Fruit fly (Drosophila melanogaster) whole organism, embryonic: ENCODE results near the gene CG42536.

ENCODE experiments used
- Abd-B ChIP-seq: fragments of 200-800 bp; sonication (Bioruptor generic); optimal IDR thresholded peaks from 2 replicates; lab custom pipeline; 2018; ENCODE audit warnings: missing biosample characterization, mild to moderate bottlenecking, missing genetic modification characterization, moderate library complexity
- Adf1 ChIP-seq: fragments of 200-800 bp; sonication (Bioruptor generic); IDR thresholded peaks from 2 replicates; pipeline ENCODE4 v1.3.6; 2022; ENCODE audit warnings: missing biosample characterization, missing genetic modification characterization
- Atf6 ChIP-seq: fragments of 200-800 bp; sonication (Bioruptor generic); IDR thresholded peaks from 2 replicates; pipeline ENCODE4 v1.3.6; 2022; ENCODE audit warnings: missing biosample characterization, missing genetic modification characterization
- Blimp-1 ChIP-seq: fragments of 200-800 bp; sonication (Bioruptor generic); optimal IDR thresholded peaks from 3 replicates; lab custom pipeline; 2018; ENCODE audit warnings: missing biosample characterization, missing genetic modification characterization, mild to moderate bottlenecking, moderate library complexity, missing genetic modification reagents
- C15 ChIP-seq: fragments of 200-800 bp; sonication (Bioruptor generic); IDR thresholded peaks from 3 replicates; pipeline ENCODE4 v1.3.6; 2022; ENCODE audit warnings: missing biosample characterization, missing genetic modification characterization
- CG10267 ChIP-seq: fragments of 200-800 bp; sonication (Bioruptor generic); optimal IDR thresholded peaks from 2 replicates; lab custom pipeline; 2018; ENCODE audit warnings: missing biosample characterization, mild to moderate bottlenecking, missing genetic modification characterization, moderate library complexity
- CG10654 ChIP-seq: fragments of 200-800 bp; sonication (Bioruptor generic); optimal IDR thresholded peaks from 2 replicates; lab custom pipeline; 2016; ENCODE audit warnings: missing biosample characterization, missing genetic modification characterization
- CG12391 ChIP-seq: fragments of 200-800 bp; sonication (Bioruptor generic); optimal IDR thresholded peaks from 3 replicates; lab custom pipeline; 2018; ENCODE audit warnings: missing biosample characterization, mild to moderate bottlenecking, missing genetic modification characterization, moderate library complexity
- CG12769 ChIP-seq: fragments of 200-800 bp; sonication (Bioruptor generic); optimal IDR thresholded peaks from 2 replicates; lab custom pipeline; 2019; ENCODE audit warnings: missing biosample characterization, mild to moderate bottlenecking, missing genetic modification characterization, moderate library complexity
- CG13424 ChIP-seq: fragments of 200-800 bp; sonication (Bioruptor generic); optimal IDR thresholded peaks from 2 replicates; lab custom pipeline; 2019; ENCODE audit warnings: missing biosample characterization, mild to moderate bottlenecking, missing genetic modification characterization, moderate library complexity
- CG13894 ChIP-seq: fragments of 200-800 bp; sonication (Bioruptor generic); optimal IDR thresholded peaks from 3 replicates; lab custom pipeline; 2018; ENCODE audit warnings: missing biosample characterization, mild to moderate bottlenecking, missing genetic modification characterization, moderate library complexity
- CG15011 ChIP-seq: fragments of 200-800 bp; sonication (Bioruptor generic); optimal IDR thresholded peaks from 3 replicates; lab custom pipeline; 2018; ENCODE audit warnings: missing biosample characterization, mild to moderate bottlenecking, missing genetic modification characterization
- CG16813 ChIP-seq: fragments of 200-800 bp; sonication (Bioruptor generic); IDR thresholded peaks from 3 replicates; pipeline ENCODE4 v1.3.6; 2022; ENCODE audit warnings: missing biosample characterization, missing genetic modification characterization; ENCODE audit not compliant: partially characterized antibody
- CG1832 ChIP-seq: fragments of 200-800 bp; sonication (Bioruptor generic); optimal IDR thresholded peaks from 2 replicates; lab custom pipeline; 2017; ENCODE audit warnings: missing biosample characterization, mild to moderate bottlenecking, missing genetic modification characterization, inconsistent platforms
- CG2712 ChIP-seq: fragments of 200-800 bp; optimal IDR thresholded peaks from 3 replicates; lab custom pipeline; 2019; ENCODE audit warnings: missing biosample characterization, mild to moderate bottlenecking, missing genetic modification characterization, moderate library complexity
- CG31441 ChIP-seq: fragments of 200-800 bp; sonication (Bioruptor generic); IDR thresholded peaks from 2 replicates; pipeline ENCODE4 v1.3.6; 2022; ENCODE audit warnings: missing biosample characterization, missing genetic modification characterization
- CG32772 ChIP-seq: fragments of 200-800 bp; sonication (Bioruptor generic); IDR thresholded peaks from 2 replicates; pipeline ENCODE4 v1.3.6; 2022; ENCODE audit warnings: missing biosample characterization, missing genetic modification characterization
- CG42726 ChIP-seq: fragments of 200-800 bp; sonication (Bioruptor generic); IDR thresholded peaks from 2 replicates; pipeline ENCODE4 v1.3.6; 2022; ENCODE audit warnings: missing biosample characterization, missing genetic modification characterization; ENCODE audit not compliant: partially characterized antibody
- CG4282 ChIP-seq: fragments of 200-800 bp; sonication (Bioruptor generic); optimal IDR thresholded peaks from 2 replicates; lab custom pipeline; 2016; ENCODE audit warnings: missing biosample characterization, missing genetic modification characterization
- CG4404 ChIP-seq: fragments of 200-800 bp; sonication (Bioruptor generic); IDR thresholded peaks from 2 replicates; pipeline ENCODE4 v1.3.6; 2022; ENCODE audit warnings: missing biosample characterization, missing genetic modification characterization
- CG4424 ChIP-seq: fragments of 200-800 bp; sonication (Bioruptor generic); optimal IDR thresholded peaks from 3 replicates; lab custom pipeline; 2016; ENCODE audit warnings: missing biosample characterization, missing genetic modification characterization
- CG4707 ChIP-seq: fragments of 200-800 bp; sonication (Bioruptor generic); optimal IDR thresholded peaks from 2 replicates; lab custom pipeline; 2018; ENCODE audit warnings: missing biosample characterization, mild to moderate bottlenecking, missing genetic modification characterization, moderate library complexity
- CG4730 ChIP-seq: fragments of 200-800 bp; sonication (Bioruptor generic); IDR thresholded peaks from 2 replicates; pipeline ENCODE4 v1.3.6; 2022; ENCODE audit warnings: missing biosample characterization, missing genetic modification characterization
- CG8944 ChIP-seq: fragments of 200-800 bp; sonication (Bioruptor generic); optimal IDR thresholded peaks from 3 replicates; lab custom pipeline; 2016; ENCODE audit warnings: missing biosample characterization, missing genetic modification characterization
- CG9817 ChIP-seq: fragments of 200-800 bp; sonication (Bioruptor generic); optimal IDR thresholded peaks from 2 replicates; lab custom pipeline; 2018; ENCODE audit warnings: missing biosample characterization, mild to moderate bottlenecking, missing genetic modification characterization, moderate library complexity
- Camta ChIP-seq: fragments of 200-800 bp; sonication (Bioruptor generic); optimal IDR thresholded peaks from 2 replicates; lab custom pipeline; 2016; ENCODE audit warnings: missing biosample characterization, missing genetic modification characterization
- E2f1 ChIP-seq: fragments of 200-800 bp; sonication (Bioruptor generic); IDR thresholded peaks from 2 replicates; pipeline ENCODE4 v1.3.6; 2022; ENCODE audit warnings: missing biosample characterization, missing genetic modification characterization
- Elba2 ChIP-seq: fragments of 200-800 bp; sonication (Bioruptor generic); optimal IDR thresholded peaks from 3 replicates; lab custom pipeline; 2016; ENCODE audit warnings: missing biosample characterization, missing genetic modification characterization
- Fer1 ChIP-seq: fragments of 200-800 bp; sonication (Bioruptor generic); optimal IDR thresholded peaks from 2 replicates; lab custom pipeline; 2017; ENCODE audit warnings: missing biosample characterization, mild to moderate bottlenecking, missing genetic modification characterization
- Fer3 ChIP-seq: fragments of 200-800 bp; sonication (Bioruptor generic); optimal IDR thresholded peaks from 2 replicates; lab custom pipeline; 2018; ENCODE audit warnings: missing biosample characterization, mild to moderate bottlenecking, missing genetic modification characterization, moderate library complexity
- NFAT ChIP-seq: fragments of 200-800 bp; sonication (Bioruptor generic); IDR thresholded peaks from 2 replicates; pipeline ENCODE4 v1.3.6; 2022; ENCODE audit warnings: missing biosample characterization, missing genetic modification characterization
- Poxn ChIP-seq: fragments of 200-800 bp; sonication (Bioruptor generic); IDR thresholded peaks from 2 replicates; pipeline ENCODE4 v1.3.6; 2022; ENCODE audit warnings: missing biosample characterization, missing genetic modification characterization
- Tbp ChIP-seq: fragments of >200 bp; optimal IDR thresholded peaks from 2 replicates; lab custom pipeline; 2018; ENCODE audit warnings: missing biosample characterization, missing genetic modification characterization
- Usf ChIP-seq: fragments of 200-800 bp; sonication (Bioruptor generic); optimal IDR thresholded peaks from 2 replicates; lab custom pipeline; 2017; ENCODE audit warnings: missing genotype, missing biosample characterization, missing genetic modification characterization
- esg ChIP-seq: fragments of 200-800 bp; sonication (Bioruptor generic); conservative IDR thresholded peaks from 2 replicates; pipeline ENCODE4 v1.3.6; 2022; ENCODE audit warnings: missing biosample characterization, missing genetic modification characterization
- grau ChIP-seq: fragments of 200-800 bp; optimal IDR thresholded peaks from 3 replicates; lab custom pipeline; 2019; ENCODE audit warnings: missing biosample characterization, mild to moderate bottlenecking, missing genetic modification characterization, moderate library complexity
- h ChIP-seq: fragments of >200 bp; optimal IDR thresholded peaks from 2 replicates; lab custom pipeline; 2017
- insv ChIP-seq, 2 experiments: fragments of 200-800 bp; sonication (Bioruptor generic); optimal IDR thresholded peaks; 3 replicates each; lab custom pipeline; 2016 to 2018; ENCODE audit warnings: missing biosample characterization in 2 of 2, missing genetic modification characterization in 2 of 2
- kah ChIP-seq: fragments of 200-800 bp; sonication (Bioruptor generic); optimal IDR thresholded peaks from 2 replicates; lab custom pipeline; 2018; ENCODE audit warnings: missing biosample characterization, mild to moderate bottlenecking, missing genetic modification characterization
- mld ChIP-seq: fragments of 200-800 bp; sonication (Bioruptor generic); IDR thresholded peaks from 3 replicates; pipeline ENCODE4 v1.3.6; 2022; ENCODE audit warnings: missing biosample characterization, missing genetic modification characterization; ENCODE audit not compliant: partially characterized antibody
- otp ChIP-seq: fragments of 200-800 bp; sonication (Bioruptor generic); IDR thresholded peaks from 3 replicates; pipeline ENCODE4, ENCODE4 v1.3.6; 2022; ENCODE audit warnings: missing biosample characterization, missing genetic modification characterization
- phol ChIP-seq: fragments of 200-800 bp; sonication (Bioruptor generic); optimal IDR thresholded peaks from 3 replicates; lab custom pipeline; 2018; ENCODE audit warnings: missing biosample characterization, mild to moderate bottlenecking, missing genetic modification characterization, moderate library complexity
- pita ChIP-seq: fragments of 200-800 bp; sonication (Bioruptor generic); optimal IDR thresholded peaks from 2 replicates; lab custom pipeline; 2017; ENCODE audit warnings: missing biosample characterization, mild to moderate bottlenecking, missing genetic modification characterization
- repo ChIP-seq: fragments of 200-800 bp; sonication (Bioruptor generic); optimal IDR thresholded peaks from 2 replicates; lab custom pipeline; 2016; ENCODE audit warnings: missing biosample characterization, missing genetic modification characterization
- sens ChIP-seq: fragments of 200-800 bp; sonication (Bioruptor generic); peaks from one replicate; lab custom pipeline; 2016; ENCODE audit warnings: missing biosample characterization, missing genetic modification characterization
- slou ChIP-seq: fragments of 200-800 bp; sonication (Bioruptor generic); optimal IDR thresholded peaks from 3 replicates; lab custom pipeline; 2016; ENCODE audit warnings: missing biosample characterization, missing genetic modification characterization
- trem ChIP-seq: fragments of 200-800 bp; optimal IDR thresholded peaks from 3 replicates; lab custom pipeline; 2019; ENCODE audit warnings: missing biosample characterization, mild to moderate bottlenecking, missing genetic modification characterization, moderate library complexity
- trh ChIP-seq: fragments of 200-800 bp; sonication (Bioruptor generic); optimal IDR thresholded peaks from 2 replicates; lab custom pipeline; 2016; ENCODE audit warnings: missing biosample characterization, missing genetic modification characterization
- usp ChIP-seq: fragments of >200 bp; optimal IDR thresholded peaks from 2 replicates; lab custom pipeline; 2017; ENCODE audit warnings: missing biosample characterization, missing genetic modification characterization
- zen ChIP-seq: fragments of 200-800 bp; sonication (Bioruptor generic); optimal IDR thresholded peaks from 3 replicates; lab custom pipeline; 2018; ENCODE audit warnings: missing biosample characterization, mild to moderate bottlenecking, missing genetic modification characterization, moderate library complexity
- zfh2 ChIP-seq: fragments of 200-800 bp; sonication (Bioruptor generic); optimal IDR thresholded peaks from 2 replicates; lab custom pipeline; 2016; ENCODE audit warnings: missing biosample characterization, missing genetic modification characterization

The CG42536 gene

DNA sequence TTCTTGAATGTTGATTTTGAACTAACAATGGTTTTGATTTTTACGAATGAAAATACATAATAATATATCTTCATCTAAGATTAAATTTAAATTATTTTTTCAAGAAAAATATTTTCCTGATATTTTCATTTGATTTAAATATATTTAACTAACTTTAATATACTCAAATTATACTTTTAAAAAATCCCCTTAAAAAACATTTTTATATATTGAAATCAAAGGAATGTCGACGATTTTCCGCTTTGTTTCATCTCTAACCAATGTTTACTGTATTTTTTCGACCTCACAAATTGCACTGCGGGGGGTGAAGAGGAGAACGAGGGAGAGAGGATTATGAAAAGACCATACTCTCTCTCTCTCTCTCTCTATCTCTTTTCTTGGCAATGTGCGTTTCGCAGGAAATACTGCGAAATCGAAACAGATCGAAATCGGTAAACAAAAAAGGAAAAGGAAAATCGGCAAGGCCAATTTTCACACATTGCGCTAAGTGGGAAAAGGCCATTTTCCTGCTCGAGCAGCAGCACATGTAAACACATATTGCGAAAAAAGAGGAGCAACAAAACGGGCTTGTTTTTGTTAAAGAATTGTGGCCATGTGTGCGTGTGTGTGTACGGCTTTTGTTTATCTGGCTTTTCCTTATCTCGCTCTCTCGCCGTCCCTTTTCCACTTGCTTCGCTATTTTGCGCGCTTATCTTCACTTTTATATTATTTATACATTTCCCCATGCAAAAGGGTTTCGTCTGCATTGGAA lies 30.3 kb upstream of the CG42536 start (continued):
- TF ChIP-seq CG10267 (tag; lab: Kevin White, UChicago) (peak; percentile 11), CG13424 (tag; lab: Kevin White, UChicago) (no peak), Fer3 (no peak), C15 (GFP tag; lab: Robert Waterston, UW) (no peak), zen (tag; lab: Kevin White, UChicago) (peak; percentile 38), kah (GFP tag; lab: Kevin White, UChicago) (no peak), h (lab: Kevin White, UChicago) (no peak), slou (GFP tag; lab: Kevin White, UChicago) (no peak), repo (GFP tag; lab: Kevin White, UChicago) (no peak), CG2712 (tag; lab: Kevin White, UChicago) (peak; percentile 61), Tbp (no peak), CG10654 (GFP tag; lab: Kevin White, UChicago) (no peak), CG12391 (tag; lab: Kevin White, UChicago) (peak; percentile 50), CG42726 (no peak), Atf6 (GFP tag; lab: Robert Waterston, UW) (no peak), usp (GFP tag; lab: Kevin White, UChicago) (no peak), CG31441 (GFP tag; lab: Robert Waterston, UW) (0 out of 2 replicates have a peak, but pooled peaks have one; percentile 22), CG16813 (GFP tag; lab: Robert Waterston, UW) (no peak), zfh2 (no peak), Abd-B (GFP tag; lab: Kevin White, UChicago) (no peak), CG32772 (GFP tag; lab: Robert Waterston, UW) (no peak), grau (tag; lab: Kevin White, UChicago) (peak; percentile 92), E2f1 (no peak), CG1832 (GFP tag; lab: Kevin White, UChicago) (peak; percentile 51), Poxn (GFP tag; lab: Robert Waterston, UW) (no peak), CG4707 (GFP tag; lab: Kevin White, UChicago) (no peak), Usf (no peak), CG13894 (tag; lab: Kevin White, UChicago) (no peak), sens (peak; percentile 31), NFAT (GFP tag; lab: Robert Waterston, UW) (no peak), insv (GFP tag; optimal IDR thresholded peaks at IDR 0.05; lab: Kevin White, UChicago) (no peak), CG15011 (no peak), CG4404 (GFP tag; lab: Robert Waterston, UW) (no peak), CG4730 (no peak), Camta (GFP tag; lab: Kevin White, UChicago) (no peak), Adf1 (no peak), mld (GFP tag; lab: Robert Waterston, UW) (no peak), esg (GFP tag; lab: Robert Waterston, UW) (no peak), pita (GFP tag; lab: Kevin White, UChicago) (no peak), phol (tag; lab: Kevin White, UChicago) (peak; percentile 32), trh (GFP tag; lab: Kevin White, UChicago) (no peak), Elba2 (GFP tag; lab: Kevin White, UChicago) (no peak), Fer1 (GFP tag; lab: Kevin White, UChicago) (no peak), Blimp-1 (GFP tag; lab: Kevin White, UChicago) (peak; percentile 29), CG9817 (tag; lab: Kevin White, UChicago) (no peak), trem (no peak), CG8944 (GFP tag; lab: Kevin White, UChicago) (no peak), otp (GFP tag; lab: Robert Waterston, UW) (no peak), CG4424 (GFP tag; lab: Kevin White, UChicago) (no peak), CG12769 (tag; lab: Kevin White, UChicago) (no peak), CG4282 (GFP tag; lab: Kevin White, UChicago) (no peak)
